Fruit fly (Drosophila melanogaster): ENCODE measurements around the gene ash2.

DNA sequence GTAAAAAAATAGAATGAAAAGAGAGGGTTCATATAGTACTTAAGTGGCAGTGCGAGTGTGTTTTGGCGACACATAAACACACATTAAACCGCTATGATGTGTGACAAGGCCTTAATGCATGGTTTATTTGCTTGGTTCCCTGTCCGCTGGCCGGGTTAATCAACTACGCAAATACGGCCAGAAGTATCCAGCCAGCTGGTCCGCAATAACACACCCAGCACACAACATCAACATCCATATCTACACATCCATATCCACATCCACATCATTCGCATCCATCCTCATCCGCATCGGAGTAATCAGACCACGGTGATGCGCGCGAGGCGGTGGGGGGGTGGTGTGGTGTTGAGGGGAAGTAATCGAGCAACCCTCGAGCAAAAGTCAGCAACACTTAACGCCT, 43.1 kb upstream of the ash2 start:
- TF ChIP-seq CG9727 (GFP tag; optimal IDR thresholded peaks at IDR 0.05) (no peak), CG8281 (tag; optimal IDR thresholded peaks at IDR 0.05) (no peak), Gug (GFP tag; IDR thresholded peaks at IDR 0.05) (no peak), pb (GFP tag; optimal IDR thresholded peaks at IDR 0.05) (no peak), inv (GFP tag; IDR thresholded peaks at IDR 0.05; ENCODE audit: partially characterized antibody) (no peak), CG31388 (GFP tag; optimal IDR thresholded peaks at IDR 0.05) (no peak), CG3163 (GFP tag; optimal IDR thresholded peaks at IDR 0.05) (no peak), C15 (GFP tag; IDR thresholded peaks at IDR 0.05) (no peak), CG4820 (GFP tag; optimal IDR thresholded peaks at IDR 0.05) (no peak)
